Fruit fly (Drosophila melanogaster) whole organism, embryonic: ENCODE measurements around the gene CG11898.

Experiments used
- Ada2b ChIP-seq: fragments of 200-800 bp; sonication (Bioruptor generic); IDR thresholded peaks from 2 replicates; pipeline ENCODE4 v1.3.6; 2022; ENCODE audit warnings: missing biosample characterization, missing genetic modification characterization
- Bdp1 ChIP-seq: fragments of 200-800 bp; sonication (Bioruptor generic); optimal IDR thresholded peaks from 3 replicates; lab custom pipeline; 2016; ENCODE audit warnings: missing biosample characterization, missing genetic modification characterization
- Blimp-1 ChIP-seq: fragments of 200-800 bp; sonication (Bioruptor generic); optimal IDR thresholded peaks from 3 replicates; lab custom pipeline; 2018; ENCODE audit warnings: missing biosample characterization, missing genetic modification characterization, mild to moderate bottlenecking, moderate library complexity, missing genetic modification reagents
- BtbVII ChIP-seq: fragments of 200-800 bp; sonication (Bioruptor generic); optimal IDR thresholded peaks from 3 replicates; lab custom pipeline; 2017; ENCODE audit warnings: missing biosample characterization, mild to moderate bottlenecking, missing genetic modification characterization
- CG10267 ChIP-seq: fragments of 200-800 bp; sonication (Bioruptor generic); optimal IDR thresholded peaks from 2 replicates; lab custom pipeline; 2018; ENCODE audit warnings: missing biosample characterization, mild to moderate bottlenecking, missing genetic modification characterization, moderate library complexity
- CG11456 ChIP-seq: fragments of 200-800 bp; sonication (Bioruptor generic); IDR thresholded peaks from 3 replicates; pipeline ENCODE4 v1.3.6; 2022; ENCODE audit warnings: missing biosample characterization, missing genetic modification characterization
- CG11504 ChIP-seq: fragments of 200-800 bp; sonication (Bioruptor generic); optimal IDR thresholded peaks from 3 replicates; lab custom pipeline; 2019; ENCODE audit warnings: missing biosample characterization, mild to moderate bottlenecking, missing genetic modification characterization, moderate library complexity
- CG12391 ChIP-seq: fragments of 200-800 bp; sonication (Bioruptor generic); optimal IDR thresholded peaks from 3 replicates; lab custom pipeline; 2018; ENCODE audit warnings: missing biosample characterization, mild to moderate bottlenecking, missing genetic modification characterization, moderate library complexity
- CG14050 ChIP-seq: fragments of 200-800 bp; sonication (Bioruptor generic); IDR thresholded peaks from 3 replicates; pipeline ENCODE4 v1.3.6; 2022; ENCODE audit warnings: missing biosample characterization, missing genetic modification characterization
- CG15514 ChIP-seq: fragments of 200-800 bp; sonication (Bioruptor generic); optimal IDR thresholded peaks from 3 replicates; lab custom pipeline; 2017; ENCODE audit warnings: missing biosample characterization, missing genetic modification characterization, mild to moderate bottlenecking, moderate library complexity, missing genetic modification reagents
- CG15601 ChIP-seq: fragments of 200-800 bp; sonication (Bioruptor generic); optimal IDR thresholded peaks from 3 replicates; lab custom pipeline; 2019; ENCODE audit warnings: missing biosample characterization, mild to moderate bottlenecking, missing genetic modification characterization, moderate library complexity
- CG17328 ChIP-seq: fragments of 200-800 bp; sonication (Bioruptor generic); IDR thresholded peaks from 2 replicates; pipeline ENCODE4 v1.3.6; 2022; ENCODE audit warnings: missing biosample characterization, missing genetic modification characterization
- CG18476 ChIP-seq: fragments of 200-800 bp; sonication (Bioruptor generic); optimal IDR thresholded peaks from 2 replicates; lab custom pipeline; 2016; ENCODE audit warnings: missing biosample characterization, mild to moderate bottlenecking, missing genetic modification characterization
- CG18619 ChIP-seq: fragments of 200-800 bp; sonication (Bioruptor generic); optimal IDR thresholded peaks from 3 replicates; lab custom pipeline; 2017; ENCODE audit warnings: missing biosample characterization, mild to moderate bottlenecking, missing genetic modification characterization
- CG31365 ChIP-seq: fragments of 200-800 bp; sonication (Bioruptor generic); optimal IDR thresholded peaks from 2 replicates; lab custom pipeline; 2018; ENCODE audit warnings: missing biosample characterization, mild to moderate bottlenecking, missing genetic modification characterization
- CG4282 ChIP-seq: fragments of 200-800 bp; sonication (Bioruptor generic); optimal IDR thresholded peaks from 2 replicates; lab custom pipeline; 2016; ENCODE audit warnings: missing biosample characterization, missing genetic modification characterization
- CG6654 ChIP-seq: fragments of 200-800 bp; sonication (Bioruptor generic); optimal IDR thresholded peaks from 2 replicates; lab custom pipeline; 2017; ENCODE audit warnings: missing biosample characterization, mild to moderate bottlenecking, missing genetic modification characterization
- CG9215 ChIP-seq: fragments of 200-800 bp; sonication (Bioruptor generic); IDR thresholded peaks from 2 replicates; pipeline ENCODE4 v1.3.6; 2022; ENCODE audit warnings: missing biosample characterization, missing genetic modification characterization
- CG9609 ChIP-seq: fragments of 200-800 bp; sonication (Bioruptor generic); optimal IDR thresholded peaks from 3 replicates; lab custom pipeline; 2016; ENCODE audit warnings: missing biosample characterization, missing genetic modification characterization
- D ChIP-seq, 2 experiments: fragments of 200-800 bp in 1 of 2; fragments of >200 bp in 1 of 2; sonication (Bioruptor generic) in 1 of 2; optimal IDR thresholded peaks; 2 replicates in 1 of 2; 3 replicates in 1 of 2; lab custom pipeline; 2017; ENCODE audit warnings: mild to moderate bottlenecking in 1 of 2, missing biosample characterization in 1 of 2, missing genetic modification characterization in 1 of 2, missing genetic modification reagents in 1 of 2
- HHEX ChIP-seq: fragments of 200-800 bp; sonication (Bioruptor generic); optimal IDR thresholded peaks from 3 replicates; lab custom pipeline; 2017; ENCODE audit warnings: missing biosample characterization, mild to moderate bottlenecking, missing genetic modification characterization, missing genetic modification reagents
- HLH3B ChIP-seq: fragments of 200-800 bp; sonication (Bioruptor generic); IDR thresholded peaks from 2 replicates; pipeline ENCODE4 v1.3.6; 2022; ENCODE audit warnings: missing biosample characterization, missing genetic modification characterization
- HLHmδ ChIP-seq: fragments of 200-800 bp; sonication (Bioruptor generic); optimal IDR thresholded peaks from 2 replicates; lab custom pipeline; 2018; ENCODE audit warnings: missing biosample characterization, mild to moderate bottlenecking, missing genetic modification characterization, moderate library complexity
- Mes4 ChIP-seq: fragments of 200-800 bp; sonication (Bioruptor generic); optimal IDR thresholded peaks from 2 replicates; lab custom pipeline; 2016; ENCODE audit warnings: missing biosample characterization, missing genetic modification characterization
- Mrtf ChIP-seq: fragments of 200-800 bp; sonication (Bioruptor generic); IDR thresholded peaks from 3 replicates; pipeline ENCODE4 v1.3.6; 2022; ENCODE audit warnings: missing biosample characterization, missing genetic modification characterization
- Optix ChIP-seq: fragments of 200-800 bp; sonication (Bioruptor generic); IDR thresholded peaks from 3 replicates; pipeline ENCODE4 v1.3.6; 2022; ENCODE audit warnings: missing biosample characterization, missing genetic modification characterization
- Poxn ChIP-seq: fragments of 200-800 bp; sonication (Bioruptor generic); IDR thresholded peaks from 2 replicates; pipeline ENCODE4 v1.3.6; 2022; ENCODE audit warnings: missing biosample characterization, missing genetic modification characterization
- Ptx1 ChIP-seq: fragments of 200-800 bp; sonication (Bioruptor generic); IDR thresholded peaks from 2 replicates; pipeline ENCODE4 v1.3.6; 2022; ENCODE audit warnings: missing biosample characterization, missing genetic modification characterization
- Sry-β ChIP-seq: fragments of 200-800 bp; sonication (Bioruptor generic); optimal IDR thresholded peaks from 2 replicates; lab custom pipeline; 2018; ENCODE audit warnings: missing biosample characterization, mild to moderate bottlenecking, missing genetic modification characterization, moderate library complexity
- Trl ChIP-seq, 3 experiments: fragments of >200 bp in 2 of 3; fragments of 200-800 bp in 1 of 3; sonication (Bioruptor generic) in 1 of 3; optimal IDR thresholded peaks; 2 replicates in 1 of 3; 3 replicates in 2 of 3; lab custom pipeline; 2016 to 2017; ENCODE audit warnings: missing biosample characterization in 1 of 3, missing genetic modification characterization in 1 of 3
- abd-A ChIP-seq: fragments of 200-800 bp; sonication (Bioruptor generic); optimal IDR thresholded peaks from 3 replicates; lab custom pipeline; 2019; ENCODE audit warnings: missing biosample characterization, mild to moderate bottlenecking, missing genetic modification characterization, moderate library complexity
- cad ChIP-seq: fragments of >200 bp; optimal IDR thresholded peaks from 2 replicates; lab custom pipeline; 2017; ENCODE audit warnings: missing biosample characterization, missing genetic modification characterization
- caup ChIP-seq: fragments of 200-800 bp; sonication (Bioruptor generic); optimal IDR thresholded peaks from 3 replicates; lab custom pipeline; 2017; ENCODE audit warnings: missing biosample characterization, mild to moderate bottlenecking, missing genetic modification characterization, moderate library complexity; ENCODE audit not compliant: severe bottlenecking
- chn ChIP-seq: fragments of 200-800 bp; sonication (Bioruptor generic); optimal IDR thresholded peaks from 2 replicates; lab custom pipeline; 2016; ENCODE audit warnings: missing biosample characterization, missing genetic modification characterization
- crp ChIP-seq, 2 experiments: fragments of 200-800 bp; sonication (Bioruptor generic); optimal IDR thresholded peaks; 2 replicates in 1 of 2; 3 replicates in 1 of 2; lab custom pipeline; 2017; ENCODE audit warnings: missing biosample characterization in 2 of 2, missing genetic modification characterization in 2 of 2, mild to moderate bottlenecking in 1 of 2, moderate library complexity in 1 of 2
- emc ChIP-seq: fragments of 200-800 bp; sonication (Bioruptor generic); optimal IDR thresholded peaks from 2 replicates; lab custom pipeline; 2016; ENCODE audit warnings: missing biosample characterization, missing genetic modification characterization
- ewg ChIP-seq: fragments of 200-800 bp; sonication (Bioruptor generic); optimal IDR thresholded peaks from 3 replicates; lab custom pipeline; 2017; ENCODE audit warnings: mild to moderate bottlenecking, missing biosample characterization, missing genetic modification reagents, missing genetic modification characterization
- eyg ChIP-seq: fragments of 200-800 bp; sonication (Bioruptor generic); optimal IDR thresholded peaks from 3 replicates; lab custom pipeline; 2016; ENCODE audit warnings: missing biosample characterization, missing genetic modification characterization
- knrl ChIP-seq: fragments of 200-800 bp; sonication (Bioruptor generic); IDR thresholded peaks from 3 replicates; pipeline ENCODE4 v1.3.6; 2022; ENCODE audit warnings: missing biosample characterization, missing genetic modification characterization; ENCODE audit not compliant: partially characterized antibody
- lab ChIP-seq: fragments of 200-800 bp; sonication (Bioruptor generic); optimal IDR thresholded peaks from 3 replicates; lab custom pipeline; 2017; ENCODE audit warnings: missing biosample characterization, missing genetic modification characterization, mild to moderate bottlenecking, moderate library complexity, missing genetic modification reagents
- lola ChIP-seq, 3 experiments: fragments of >200 bp in 2 of 3; fragments of 200-800 bp in 1 of 3; sonication (Bioruptor generic) in 1 of 3; optimal IDR thresholded peaks; 2 replicates each; lab custom pipeline; 2017 to 2019; ENCODE audit warnings: missing biosample characterization in 3 of 3, missing genetic modification characterization in 3 of 3, mild to moderate bottlenecking in 1 of 3, moderate library complexity in 1 of 3
- otp ChIP-seq: fragments of 200-800 bp; sonication (Bioruptor generic); IDR thresholded peaks from 3 replicates; pipeline ENCODE4, ENCODE4 v1.3.6; 2022; ENCODE audit warnings: missing biosample characterization, missing genetic modification characterization
- so ChIP-seq: fragments of 200-800 bp; sonication (Bioruptor generic); IDR thresholded peaks from 3 replicates; pipeline ENCODE4 v1.3.6; 2022; ENCODE audit warnings: missing biosample characterization, missing genetic modification characterization
- stc ChIP-seq: fragments of 200-800 bp; sonication (Bioruptor generic); IDR thresholded peaks from 2 replicates; pipeline ENCODE4 v1.3.6; 2022; ENCODE audit warnings: missing biosample characterization, missing genetic modification characterization
- stwl ChIP-seq: fragments of 200-800 bp; sonication (Bioruptor generic); optimal IDR thresholded peaks from 3 replicates; lab custom pipeline; 2018; ENCODE audit warnings: missing biosample characterization, mild to moderate bottlenecking, missing genetic modification characterization, moderate library complexity

Gene CG11898

dm6 chr3R:29157418-29158398, 7.7 kb upstream of the CG11898 start, which contains the start of gene rdog (continued):
- peak in 1 of 3 experiments; percentile 81 for TF ChIP-seq lola (GFP tag; optimal IDR thresholded peaks at IDR 0.05; lab: Kevin White, UChicago)
- TF ChIP-seq Blimp-1 (GFP tag; lab: Kevin White, UChicago): peak; percentile 67
- TF ChIP-seq D (optimal IDR thresholded peaks at IDR 0.05; lab: Kevin White, UChicago): no peak
- peak; percentile 63 for TF ChIP-seq D (GFP tag; optimal IDR thresholded peaks at IDR 0.05; lab: Kevin White, UChicago)
- peak; percentile 52; the same call in 1 of the 2 replicates for TF ChIP-seq CG17328 (GFP tag; lab: Robert Waterston, UW)
- peak; percentile 69 for TF ChIP-seq emc (GFP tag; lab: Kevin White, UChicago)
- TF ChIP-seq CG11504: peak; percentile 75
- peak; percentile 75 for TF ChIP-seq CG9609 (GFP tag; lab: Kevin White, UChicago)
- peak; percentile 88 for TF ChIP-seq chn (GFP tag; lab: Kevin White, UChicago)
- TF ChIP-seq otp: peak; percentile 38; the same call in 1 of the 3 replicates
- peak; percentile 59 for TF ChIP-seq Ptx1
- peak; percentile 85 for TF ChIP-seq CG18476 (GFP tag; lab: Kevin White, UChicago)
- peak; percentile 68 for TF ChIP-seq Mes4
- peak in 1 of 2 experiments; percentile 47 for TF ChIP-seq crp (GFP tag; optimal IDR thresholded peaks at IDR 0.05; lab: Kevin White, UChicago)
- no peak for TF ChIP-seq Poxn
- TF ChIP-seq abd-A (tag; lab: Kevin White, UChicago): peak; percentile 64
- TF ChIP-seq Mrtf (GFP tag; lab: Robert Waterston, UW): peak; percentile 35; the same call in 1 of the 3 replicates
- peak; percentile 73 for TF ChIP-seq CG18619 (GFP tag; lab: Kevin White, UChicago)
- peak; percentile 67 for TF ChIP-seq CG15601 (tag; lab: Kevin White, UChicago)
- peak; percentile 48 for TF ChIP-seq stwl (tag; lab: Kevin White, UChicago)
- TF ChIP-seq Ada2b (GFP tag; lab: Robert Waterston, UW): peak; percentile 49
- TF ChIP-seq CG9215 (GFP tag; lab: Robert Waterston, UW): 0 out of 2 replicates have a peak, but pooled peaks have one; percentile 37
- no peak for TF ChIP-seq HLHmδ (GFP tag; lab: Kevin White, UChicago)
- TF ChIP-seq cad: no peak
- TF ChIP-seq CG12391: peak; percentile 85
- peak; percentile 72; the same call in 2 of the 3 replicates for TF ChIP-seq Optix
- peak; percentile 63 for TF ChIP-seq BtbVII (GFP tag; lab: Kevin White, UChicago)
- TF ChIP-seq Bdp1: peak; percentile 71
- TF ChIP-seq Trl (optimal IDR thresholded peaks at IDR 0.05; lab: Kevin White, UChicago): peak; percentile 57 to 74
- TF ChIP-seq Trl (GFP tag; optimal IDR thresholded peaks at IDR 0.05; lab: Kevin White, UChicago): peak; percentile 76
- TF ChIP-seq CG4282 (GFP tag; lab: Kevin White, UChicago): peak; percentile 61
- peak; percentile 37 for TF ChIP-seq ewg (GFP tag; lab: Kevin White, UChicago)
- TF ChIP-seq CG11456 (GFP tag; lab: Robert Waterston, UW): 0 out of 3 replicates have a peak, but pooled peaks have one; percentile 61
- TF ChIP-seq so (GFP tag; lab: Robert Waterston, UW): no peak; the same call in 2 of the 3 replicates
- peak; percentile 84 for TF ChIP-seq lab (GFP tag; lab: Kevin White, UChicago)
- TF ChIP-seq knrl (GFP tag; lab: Robert Waterston, UW): no peak; the same call in 2 of the 3 replicates
- TF ChIP-seq Sry-β: peak; percentile 24
- TF ChIP-seq CG15514 (GFP tag; lab: Kevin White, UChicago): peak; percentile 67
- peak; percentile 75 for TF ChIP-seq HHEX (GFP tag; lab: Kevin White, UChicago)
- peak; percentile 78 for TF ChIP-seq CG10267 (tag; lab: Kevin White, UChicago)
- TF ChIP-seq stc (GFP tag; lab: Robert Waterston, UW): peak; percentile 57; the same call in 1 of the 2 replicates
- peak; percentile 75 for TF ChIP-seq caup
- TF ChIP-seq CG14050 (GFP tag; lab: Robert Waterston, UW): peak; percentile 41; the same call in 1 of the 3 replicates
- peak; percentile 53 for TF ChIP-seq HLH3B (GFP tag; lab: Robert Waterston, UW)
- TF ChIP-seq CG6654: peak; percentile 36
- TF ChIP-seq eyg: peak; percentile 33
- TF ChIP-seq CG31365 (tag; lab: Kevin White, UChicago): no peak
